Worm (Caenorhabditis elegans) whole organism, L1 larva: ENCODE results near the gene F35C11.3.
A peak's percentile ranks its signal among the peaks of the same experiment; 100 is the strongest.

ENCODE experiments used
- C16A3.4 ChIP-seq: fragments of 150-350 bp; optimal IDR thresholded peaks from 2 replicates; lab custom pipeline; 2014; ENCODE audit warnings: missing biosample characterization, missing genetic modification characterization
- F16B12.6 ChIP-seq: fragments of 150-350 bp; optimal IDR thresholded peaks from 2 replicates; lab custom pipeline; 2014; ENCODE audit warnings: missing biosample characterization, missing genetic modification characterization
- aly-2 ChIP-seq: fragments of 150-350 bp; optimal IDR thresholded peaks from 2 replicates; lab custom pipeline; 2014; ENCODE audit warnings: missing biosample characterization, missing genetic modification characterization
- ama-1 ChIP-seq: fragments of 150-350 bp; optimal IDR thresholded peaks from 2 replicates; lab custom pipeline; 2014
- blmp-1 ChIP-seq: fragments of 150-350 bp; optimal IDR thresholded peaks from 2 replicates; lab custom pipeline; 2014; ENCODE audit warnings: missing biosample characterization, missing genetic modification characterization
- dpl-1 ChIP-seq, 3 experiments: fragments of 150-350 bp in 2 of 3; sonication (generic microtip) in 1 of 3; optimal IDR thresholded peaks; 2 replicates each; lab custom pipeline; 2014 to 2017; ENCODE audit warnings: missing biosample characterization in 3 of 3, missing genetic modification characterization in 3 of 3, missing genetic modification reagents in 3 of 3
- dsc-1 ChIP-seq: sonication (generic microtip); optimal IDR thresholded peaks from 2 replicates; lab custom pipeline; 2016; ENCODE audit warnings: mild to moderate bottlenecking, missing genetic modification characterization, missing compliant biosample characterization
- efl-1 ChIP-seq, 4 experiments: fragments of 150-350 bp; optimal IDR thresholded peaks in 3 of 4; peaks in 1 of 4; 1 replicate in 1 of 4; 2 replicates in 3 of 4; lab custom pipeline; 2014; ENCODE audit warnings: missing biosample characterization in 2 of 4, missing genetic modification characterization in 2 of 4, missing genetic modification reagents in 2 of 4
- elt-3 ChIP-seq, 6 experiments: fragments of 150-350 bp in 1 of 6; sonication (generic microtip); optimal IDR thresholded peaks; 2 replicates each; lab custom pipeline; 2017 to 2018; ENCODE audit warnings: missing biosample characterization in 6 of 6, missing genetic modification characterization in 6 of 6, inconsistent platforms in 1 of 6
- fos-1 ChIP-seq: fragments of 150-350 bp; optimal IDR thresholded peaks from 2 replicates; lab custom pipeline; 2014; ENCODE audit warnings: missing biosample characterization, missing genetic modification characterization
- lin-14 ChIP-seq: fragments of 200-800 bp; sonication (Bioruptor generic); optimal IDR thresholded peaks from 2 replicates; lab custom pipeline; 2018; ENCODE audit warnings: mild to moderate bottlenecking, missing genetic modification characterization, moderate library complexity, missing compliant biosample characterization
- lin-35 ChIP-seq, 2 experiments: fragments of 150-350 bp; optimal IDR thresholded peaks; 2 replicates each; lab custom pipeline; 2014; ENCODE audit warnings: missing biosample characterization in 2 of 2, missing genetic modification characterization in 2 of 2, missing genetic modification reagents in 2 of 2
- lsy-2 ChIP-seq, 2 experiments: fragments of 150-350 bp; optimal IDR thresholded peaks; 2 replicates each; lab custom pipeline; 2014; ENCODE audit warnings: missing biosample characterization in 2 of 2, missing genetic modification characterization in 2 of 2
- mep-1 ChIP-seq: fragments of 150-350 bp; optimal IDR thresholded peaks from 2 replicates; lab custom pipeline; 2014; ENCODE audit warnings: missing biosample characterization, missing genetic modification characterization
- nhr-11 ChIP-seq: fragments of 150-350 bp; optimal IDR thresholded peaks from 2 replicates; lab custom pipeline; 2014; ENCODE audit warnings: missing biosample characterization, missing genetic modification characterization
- nhr-71 ChIP-seq: sonication (generic microtip); optimal IDR thresholded peaks from 2 replicates; lab custom pipeline; 2016; ENCODE audit warnings: mild to moderate bottlenecking, missing genetic modification characterization, moderate library complexity, missing compliant biosample characterization
- nhr-84 ChIP-seq: sonication (generic microtip); optimal IDR thresholded peaks from 2 replicates; lab custom pipeline; 2017; ENCODE audit warnings: missing biosample characterization, missing genetic modification characterization
- rnt-1 ChIP-seq: sonication (generic microtip); optimal IDR thresholded peaks from 2 replicates; lab custom pipeline; 2016; ENCODE audit warnings: mild to moderate bottlenecking, missing genetic modification characterization, moderate library complexity, missing compliant biosample characterization
- skn-1 ChIP-seq: fragments of 150-350 bp; optimal IDR thresholded peaks from 2 replicates; lab custom pipeline; 2014; ENCODE audit warnings: missing biosample characterization, missing genetic modification characterization
- snu-23 ChIP-seq: sonication (generic microtip); optimal IDR thresholded peaks from 2 replicates; lab custom pipeline; 2016; ENCODE audit warnings: missing genetic modification characterization, missing compliant biosample characterization
- sox-4 ChIP-seq: sonication (generic microtip); optimal IDR thresholded peaks from 2 replicates; lab custom pipeline; 2016; ENCODE audit warnings: missing genetic modification characterization, missing compliant biosample characterization
- tbx-2 ChIP-seq: sonication (generic microtip); optimal IDR thresholded peaks from 2 replicates; lab custom pipeline; 2016; ENCODE audit warnings: missing genetic modification characterization, missing compliant biosample characterization
- unc-130 ChIP-seq: fragments of 150-350 bp; optimal IDR thresholded peaks from 2 replicates; lab custom pipeline; 2017; ENCODE audit warnings: missing biosample characterization, missing genetic modification characterization, inconsistent platforms

Gene F35C11.3

ce11 chrII:8283158-8283717 is 36.7 kb downstream of the F35C11.3 start, which contains the start of the genes nst-1 and cct-4:
Gene nst-1, minus strand, starts transcription at chrII:8283208.
Gene cct-4, plus strand, starts transcription at chrII:8283667.
- peak; percentile 17 for TF ChIP-seq C16A3.4 (tag; lab: Kevin White, UChicago)
- TF ChIP-seq fos-1 (tag; lab: Kevin White, UChicago): no peak
- TF ChIP-seq nhr-11 (tag; lab: Kevin White, UChicago): no peak
- peak; percentile 17 for TF ChIP-seq blmp-1
- peak; percentile 12 for TF ChIP-seq nhr-71
- peak; percentile 47 to 49 for TF ChIP-seq lin-35 (GFP tag; optimal IDR thresholded peaks at IDR 0.05; lab: Kevin White, UChicago)
- peak; percentile 21 for TF ChIP-seq snu-23 (GFP tag; lab: Kevin White, UChicago)
- no peak for TF ChIP-seq nhr-84 (tag; lab: Kevin White, UChicago)
- peak; percentile 1 to 63 (median 40) for TF ChIP-seq dpl-1 (GFP tag; optimal IDR thresholded peaks at IDR 0.05; lab: Kevin White, UChicago)
- TF ChIP-seq unc-130 (tag; lab: Kevin White, UChicago): no peak
- no peak for TF ChIP-seq tbx-2 (tag; lab: Kevin White, UChicago)
- peak in 1 of 6 experiments; percentile 45 for TF ChIP-seq elt-3 (tag; optimal IDR thresholded peaks at IDR 0.05; lab: Kevin White, UChicago)
- peak; percentile 36 to 67 for TF ChIP-seq lsy-2 (tag; optimal IDR thresholded peaks at IDR 0.05; lab: Kevin White, UChicago)
- peak; percentile 18 for TF ChIP-seq skn-1
- peak; percentile 41 to 58 for TF ChIP-seq efl-1 (optimal IDR thresholded peaks at IDR 0.05; lab: Kevin White, UChicago)
- TF ChIP-seq efl-1 (GFP tag; optimal IDR thresholded peaks at IDR 0.05 in 1 of 2; lab: Kevin White, UChicago): peak; percentile 47 to 82
- no peak for TF ChIP-seq dsc-1
- TF ChIP-seq mep-1 (tag; lab: Kevin White, UChicago): peak; percentile 70
- no peak for TF ChIP-seq rnt-1 (tag; lab: Kevin White, UChicago)
- no peak for TF ChIP-seq aly-2 (tag; lab: Kevin White, UChicago)
- peak; percentile 6 for TF ChIP-seq F16B12.6 (tag; lab: Kevin White, UChicago)
- no peak for TF ChIP-seq sox-4 (tag; lab: Kevin White, UChicago)

ce11 chrII:8285837-8286236 is 39.3 kb downstream of the F35C11.3 start:
- peak; percentile 35 for TF ChIP-seq ama-1 (lab: Kevin White, UChicago)

ce11 chrII:8295296-8295695 is 48.7 kb downstream of the F35C11.3 start, which contains the start of gene nlp-55:
Gene nlp-55, minus strand, starts transcription at chrII:8295396.
- no peak for TF ChIP-seq C16A3.4 (tag; lab: Kevin White, UChicago)
- TF ChIP-seq lin-14 (GFP tag; lab: Kevin White, UChicago): peak; percentile 7
